Worm (Caenorhabditis elegans): ENCODE data around the gene Y48C3A.12.

ce11 chrII:13339984-13340383 lies 36.2 kb upstream of the Y48C3A.12 start:
- no peak for TF ChIP-seq ceh-9 (tag; optimal IDR thresholded peaks at IDR 0.05)
- no peak for TF ChIP-seq C38D4.7 (GFP tag; optimal IDR thresholded peaks at IDR 0.05)
- TF ChIP-seq dmd-4 (tag; optimal IDR thresholded peaks at IDR 0.05; ENCODE audit: borderline replicate concordance) = no peak
- TF ChIP-seq lin-11 (tag; optimal IDR thresholded peaks at IDR 0.05) = no peak
- TF ChIP-seq dve-1 (tag; optimal IDR thresholded peaks at IDR 0.05) = no peak
- TF ChIP-seq elt-2 (tag; optimal IDR thresholded peaks at IDR 0.05) = no peak
- no peak for TF ChIP-seq sox-2 (GFP tag; IDR thresholded peaks at IDR 0.05)
- TF ChIP-seq sdc-2 (tag; optimal IDR thresholded peaks at IDR 0.05) = no peak
